Fruit fly (Drosophila melanogaster): ENCODE measurements around the gene Gr66a.

The Gr66a gene

dm6 chr3L:8299224-8300130, 7.3 kb downstream of the Gr66a start, which contains the start of the genes Arl5 and CG13671 (continued):
- peak; percentile 68 for TF ChIP-seq Taf1 (GFP tag; IDR thresholded peaks at IDR 0.05)
- TF ChIP-seq CG11723 (GFP tag; optimal IDR thresholded peaks at IDR 0.05), result peak; percentile 45
- TF ChIP-seq jigr1 (GFP tag; IDR thresholded peaks at IDR 0.05), result no peak

- TF ChIP-seq Pdp1 (GFP tag; optimal IDR thresholded peaks at IDR 0.05), result peak in 1 of 2 experiments; percentile 1
- TF ChIP-seq ara (GFP tag; IDR thresholded peaks at IDR 0.05), result no peak
- TF ChIP-seq CG18599 (GFP tag; optimal IDR thresholded peaks at IDR 0.05), result no peak
- TF ChIP-seq Med (GFP tag), result peak; percentile 56
- TF ChIP-seq CG4854 (GFP tag; optimal IDR thresholded peaks at IDR 0.05), result no peak
- TF ChIP-seq CG18262 (tag; optimal IDR thresholded peaks at IDR 0.05), result no peak
- TF ChIP-seq sug (tag; optimal IDR thresholded peaks at IDR 0.05), result peak; percentile 52
- TF ChIP-seq CG15479 (GFP tag; optimal IDR thresholded peaks at IDR 0.05), result peak; percentile 63
- peak; percentile 7 for TF ChIP-seq grn (GFP tag; optimal IDR thresholded peaks at IDR 0.05)
- TF ChIP-seq exex (tag; optimal IDR thresholded peaks at IDR 0.05), result peak; percentile 65
- TF ChIP-seq CG34376 (GFP tag; optimal IDR thresholded peaks at IDR 0.05), result peak; percentile 5
- TF ChIP-seq sim (GFP tag; IDR thresholded peaks at IDR 0.05), result no peak
- TF ChIP-seq lab (GFP tag; optimal IDR thresholded peaks at IDR 0.05), result peak; percentile 39
- TF ChIP-seq CG12071 (GFP tag; optimal IDR thresholded peaks at IDR 0.05), result no peak
- no peak for TF ChIP-seq scrt (GFP tag; optimal IDR thresholded peaks at IDR 0.05)
Observed at dm6 chr3L:8297488-8297887, 9.3 kb downstream of the Gr66a start.

dm6 chr3L:8296941-8297340, 9.8 kb downstream of the Gr66a start, which contains the start of gene Rab19:
TSS of gene Rab19 (plus strand) at chr3L:8297018.
- TF ChIP-seq CG34376 (GFP tag; optimal IDR thresholded peaks at IDR 0.05) (no peak), Opbp (GFP tag; IDR thresholded peaks at IDR 0.05; ENCODE audit: partially characterized antibody) (peak; percentile 72; the same call in 2 of the 3 replicates), da (GFP tag; optimal IDR thresholded peaks at IDR 0.05) (no peak), vnd (GFP tag; IDR thresholded peaks at IDR 0.05; ENCODE audit: partially characterized antibody) (peak; percentile 85), scrt (GFP tag; optimal IDR thresholded peaks at IDR 0.05) (no peak), dmrt11E (tag; optimal IDR thresholded peaks at IDR 0.05) (no peak), chinmo (GFP tag; IDR thresholded peaks at IDR 0.05; ENCODE audit: partially characterized antibody) (peak; percentile 84; the same call in 1 of the 4 replicates), CG6654 (GFP tag; optimal IDR thresholded peaks at IDR 0.05) (no peak), TFAM (GFP tag; optimal IDR thresholded peaks at IDR 0.05) (no peak), CG7357 (GFP tag; IDR thresholded peaks at IDR 0.05) (no peak), bbx (GFP tag; IDR thresholded peaks at IDR 0.05; ENCODE audit: partially characterized antibody) (peak; percentile 87), Meics (GFP tag; optimal IDR thresholded peaks at IDR 0.05) (no peak), CG9817 (tag; optimal IDR thresholded peaks at IDR 0.05) (no peak), CG10979 (tag; optimal IDR thresholded peaks at IDR 0.05) (no peak), stwl (tag; optimal IDR thresholded peaks at IDR 0.05) (peak; percentile 57), Sry-δ (GFP tag; optimal IDR thresholded peaks at IDR 0.05) (peak; percentile 71), CG2129 (GFP tag; IDR thresholded peaks at IDR 0.05; ENCODE audit: partially characterized antibody) (peak; percentile 87), Dll (GFP tag; IDR thresholded peaks at IDR 0.05; ENCODE audit: partially characterized antibody) (peak; percentile 98), trh (GFP tag; optimal IDR thresholded peaks at IDR 0.05) (no peak), Vsx1 (GFP tag; optimal IDR thresholded peaks at IDR 0.05) (peak; percentile 12), Rfx (GFP tag; IDR thresholded peaks at IDR 0.05) (no peak), Myb (GFP tag; optimal IDR thresholded peaks at IDR 0.05) (peak; percentile 85), shn (GFP tag; optimal IDR thresholded peaks at IDR 0.05) (no peak), trem (tag; optimal IDR thresholded peaks at IDR 0.05) (peak; percentile 61), CG10267 (tag; optimal IDR thresholded peaks at IDR 0.05) (peak; percentile 74), lbe (GFP tag; optimal IDR thresholded peaks at IDR 0.05) (no peak), mam (GFP tag; optimal IDR thresholded peaks at IDR 0.05) (no peak), Dref (GFP tag; IDR thresholded peaks at IDR 0.05) (peak; percentile 68), CG2875 (GFP tag; optimal IDR thresholded peaks at IDR 0.05) (no peak)
